Worm (Caenorhabditis elegans) whole organism, early embryonic: ENCODE measurements around the gene nmur-1.

Experiments
- B0310.2 ChIP-seq: sonication (generic microtip); optimal IDR thresholded peaks from 2 replicates; lab custom pipeline; 2016; ENCODE audit warnings: mild to moderate bottlenecking, missing genetic modification characterization, missing compliant biosample characterization
- F13C5.2 ChIP-seq: sonication (generic microtip); optimal IDR thresholded peaks from 2 replicates; lab custom pipeline; 2017; ENCODE audit warnings: mild to moderate bottlenecking, missing genetic modification characterization, inconsistent platforms, missing compliant biosample characterization
- aly-1 ChIP-seq: sonication (generic microtip); optimal IDR thresholded peaks from 2 replicates; lab custom pipeline; 2016; ENCODE audit warnings: missing genetic modification characterization, missing compliant biosample characterization
- ama-1 ChIP-seq: fragments of 150-350 bp; optimal IDR thresholded peaks from 2 replicates; lab custom pipeline; 2014
- ceh-13 ChIP-seq: fragments of 200-800 bp; sonication (Bioruptor generic); optimal IDR thresholded peaks from 2 replicates; lab custom pipeline; 2018; ENCODE audit warnings: mild to moderate bottlenecking, missing genetic modification characterization, missing compliant biosample characterization
- ceh-36 ChIP-seq: sonication (generic microtip); optimal IDR thresholded peaks from 2 replicates; lab custom pipeline; 2016; ENCODE audit warnings: missing genetic modification characterization, inconsistent platforms, missing compliant biosample characterization
- ets-7 ChIP-seq: sonication (generic microtip); optimal IDR thresholded peaks from 2 replicates; lab custom pipeline; 2016; ENCODE audit warnings: missing genotype, missing genetic modification characterization, missing compliant biosample characterization
- flt-1 ChIP-seq: fragments of 200-800 bp; sonication (Bioruptor generic); IDR thresholded peaks from 2 replicates; pipeline ENCODE4 v1.3.6; 2022; ENCODE audit warnings: missing genetic modification characterization, missing compliant biosample characterization
- hmbx-1 ChIP-seq: sonication (generic microtip); optimal IDR thresholded peaks from 2 replicates; lab custom pipeline; 2016; ENCODE audit warnings: mild to moderate bottlenecking, missing genetic modification characterization, missing compliant biosample characterization
- hnd-1 ChIP-seq: sonication (generic microtip); optimal IDR thresholded peaks from 2 replicates; lab custom pipeline; 2016; ENCODE audit warnings: missing genetic modification characterization, missing compliant biosample characterization
- pes-1 ChIP-seq: fragments of 200-800 bp; sonication (Bioruptor generic); IDR thresholded peaks from 2 replicates; pipeline ENCODE4 v1.3.6; 2022; ENCODE audit warnings: missing genetic modification reagents, missing genetic modification characterization, missing compliant biosample characterization
- scrt-1 ChIP-seq: fragments of 200-800 bp; sonication (Bioruptor generic); IDR thresholded peaks from 2 replicates; pipeline ENCODE4 v1.3.6; 2022; ENCODE audit warnings: missing genetic modification characterization, missing compliant biosample characterization
- tbx-37 ChIP-seq: fragments of 200-800 bp; sonication (Bioruptor generic); conservative IDR thresholded peaks from 2 replicates; pipeline ENCODE4 v1.3.6; 2022; ENCODE audit warnings: missing genetic modification reagents, missing genetic modification characterization, missing compliant biosample characterization
- tra-4 ChIP-seq: sonication (generic microtip); optimal IDR thresholded peaks from 2 replicates; lab custom pipeline; 2017; ENCODE audit warnings: missing genetic modification characterization, missing compliant biosample characterization

ce11 chrX:9022779-9023178, 42.0 kb downstream of the nmur-1 start, which contains the start of gene T25B6.6:
- no peak for TF ChIP-seq flt-1 (GFP tag; lab: Robert Waterston, UW)
- no peak for TF ChIP-seq pes-1 (GFP tag; lab: Robert Waterston, UW)
- TF ChIP-seq ceh-36 (tag; lab: Kevin White, UChicago): no peak
- no peak for TF ChIP-seq ama-1 (lab: Kevin White, UChicago)
- no peak for TF ChIP-seq F13C5.2
- TF ChIP-seq B0310.2 (tag; lab: Kevin White, UChicago): no peak
- TF ChIP-seq ceh-13 (GFP tag; lab: Kevin White, UChicago): no peak
- no peak for TF ChIP-seq tra-4 (tag; lab: Kevin White, UChicago)
- no peak for TF ChIP-seq scrt-1
- no peak for TF ChIP-seq hnd-1 (tag; lab: Kevin White, UChicago)
- no peak for TF ChIP-seq hmbx-1 (tag; lab: Kevin White, UChicago)
- no peak for TF ChIP-seq ets-7
- no peak for TF ChIP-seq aly-1 (tag; lab: Kevin White, UChicago)
- TF ChIP-seq tbx-37 (GFP tag; lab: Robert Waterston, UW): no peak
